Fruit fly (Drosophila melanogaster): ENCODE results near the gene CG10096.

DNA sequence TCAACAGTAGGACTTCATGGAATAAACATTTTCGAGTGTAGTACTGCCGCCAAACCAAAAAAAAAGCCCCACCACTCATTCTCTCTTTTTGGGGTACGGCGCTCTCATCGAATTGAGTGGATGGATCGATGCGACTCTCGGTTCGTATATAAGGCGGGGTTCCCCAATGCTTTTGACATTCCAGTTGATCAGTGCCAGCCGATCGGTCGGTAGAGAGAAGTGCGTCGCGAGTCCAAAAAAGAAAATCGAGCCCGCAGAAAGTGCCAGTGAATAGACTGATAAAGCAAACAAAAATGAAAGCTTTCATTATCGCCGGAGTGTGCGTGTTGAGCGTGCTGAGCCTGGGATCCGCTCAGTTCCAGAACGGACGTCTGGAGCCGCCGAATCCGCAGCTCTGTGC lies 35.9 kb downstream of the CG10096 start, which contains the start of gene CG4115:
- TF ChIP-seq CG8478 (optimal IDR thresholded peaks at IDR 0.05) (no peak), CTCF (optimal IDR thresholded peaks at IDR 0.05) (no peak)
